Fruit fly (Drosophila melanogaster) whole organism, prepupa: ENCODE measurements around the gene CG7099.

Source experiments
- CG16779 ChIP-seq: fragments of 200-800 bp; sonication (Bioruptor generic); optimal IDR thresholded peaks from 3 replicates; lab custom pipeline; 2017; ENCODE audit warnings: missing biosample characterization, mild to moderate bottlenecking, missing genetic modification characterization
- CG32006 ChIP-seq: fragments of 200-800 bp; sonication (Bioruptor generic); optimal IDR thresholded peaks from 3 replicates; lab custom pipeline; 2017; ENCODE audit warnings: missing biosample characterization, mild to moderate bottlenecking, missing genetic modification characterization
- CG6792 ChIP-seq: fragments of 200-800 bp; sonication (Bioruptor generic); optimal IDR thresholded peaks from 3 replicates; lab custom pipeline; 2016; ENCODE audit warnings: missing biosample characterization, missing genetic modification characterization
- CG8632 ChIP-seq: fragments of 200-800 bp; sonication (Bioruptor generic); optimal IDR thresholded peaks from 3 replicates; lab custom pipeline; 2016; ENCODE audit warnings: missing biosample characterization, missing genetic modification characterization
- Eip78C ChIP-seq: fragments of 200-800 bp; sonication (Bioruptor generic); peaks from one replicate; lab custom pipeline; 2016; ENCODE audit warnings: missing biosample characterization, missing genetic modification characterization
- Eip93F ChIP-seq: fragments of 200-800 bp; sonication (Bioruptor generic); optimal IDR thresholded peaks from 2 replicates; lab custom pipeline; 2016; ENCODE audit warnings: missing biosample characterization, mild to moderate bottlenecking, missing genetic modification characterization
- Hr38 ChIP-seq: sonication (Bioruptor generic); optimal IDR thresholded peaks from 2 replicates; lab custom pipeline; 2016; ENCODE audit warnings: missing biosample characterization, missing genetic modification characterization
- Sox15 ChIP-seq: fragments of 200-800 bp; sonication (Bioruptor generic); optimal IDR thresholded peaks from 3 replicates; lab custom pipeline; 2016; ENCODE audit warnings: missing biosample characterization, missing genetic modification characterization
- acj6 ChIP-seq: fragments of 200-800 bp; sonication (Bioruptor generic); optimal IDR thresholded peaks from 3 replicates; lab custom pipeline; 2016; ENCODE audit warnings: missing biosample characterization, missing genetic modification characterization
- cyc ChIP-seq: fragments of 200-800 bp; sonication (Bioruptor generic); optimal IDR thresholded peaks from 3 replicates; lab custom pipeline; 2016; ENCODE audit warnings: missing biosample characterization, missing genetic modification characterization
- eg ChIP-seq: fragments of 200-800 bp; sonication (Bioruptor generic); IDR thresholded peaks from 3 replicates; pipeline ENCODE4 v1.3.6; 2022; ENCODE audit warnings: missing biosample characterization, missing genetic modification characterization

DNA sequence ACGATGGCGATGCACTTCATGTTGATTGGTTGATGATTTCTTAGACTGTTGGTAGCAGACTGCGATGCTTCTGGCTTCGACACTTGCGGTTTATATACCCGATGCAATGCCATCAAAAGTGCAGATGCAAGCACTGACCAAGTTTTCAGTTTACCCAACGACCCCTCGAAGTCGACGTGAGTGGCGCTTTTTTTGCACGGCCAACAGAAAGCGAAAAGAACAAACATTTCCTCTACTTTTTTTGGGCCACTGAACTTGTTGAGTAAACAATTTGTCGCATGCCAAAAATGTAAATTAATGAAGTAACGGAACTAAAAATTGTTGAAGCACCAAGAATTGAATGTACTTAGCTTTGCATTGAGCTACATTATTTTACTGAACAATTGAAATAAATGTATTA lies 24.2 kb downstream of the CG7099 start, which contains the start of gene Vm34Ca:
- TF ChIP-seq eg (no peak), acj6 (GFP tag; lab: Kevin White, UChicago) (no peak), Sox15 (no peak), Eip78C (no peak), Eip93F (GFP tag; lab: Kevin White, UChicago) (no peak), CG6792 (GFP tag; lab: Kevin White, UChicago) (no peak), CG32006 (no peak), CG8632 (GFP tag; lab: Kevin White, UChicago) (no peak), CG16779 (tag; lab: Kevin White, UChicago) (no peak), Hr38 (GFP tag; lab: Kevin White, UChicago) (no peak), cyc (GFP tag; lab: Kevin White, UChicago) (no peak)
